Worm (Caenorhabditis elegans) whole organism, L1 larva: ENCODE data around the gene K10D11.5.
A peak's percentile ranks its signal among the peaks of the same experiment; 100 is the strongest.

ENCODE experiments used
- Y116A8C.19 ChIP-seq: sonication (generic microtip); optimal IDR thresholded peaks from 2 replicates; lab custom pipeline; 2016; ENCODE audit warnings: missing compliant biosample characterization, missing genetic modification characterization, borderline replicate concordance
- aha-1 ChIP-seq: fragments of 150-350 bp; optimal IDR thresholded peaks from 2 replicates; lab custom pipeline; 2014; ENCODE audit warnings: missing biosample characterization, missing genetic modification characterization
- aly-2 ChIP-seq: fragments of 150-350 bp; optimal IDR thresholded peaks from 2 replicates; lab custom pipeline; 2014; ENCODE audit warnings: missing biosample characterization, missing genetic modification characterization
- ceh-8 ChIP-seq: fragments of 200-800 bp; sonication (Bioruptor generic); optimal IDR thresholded peaks from 2 replicates; lab custom pipeline; 2018; ENCODE audit warnings: mild to moderate bottlenecking, missing genetic modification characterization, moderate library complexity, missing compliant biosample characterization
- ceh-82 ChIP-seq, 3 experiments: fragments of 150-350 bp in 1 of 3; sonication (generic microtip) in 2 of 3; optimal IDR thresholded peaks; 2 replicates each; lab custom pipeline; 2014 to 2017; ENCODE audit warnings: missing biosample characterization in 3 of 3, missing genetic modification characterization in 3 of 3
- ces-1 ChIP-seq: fragments of 150-350 bp; optimal IDR thresholded peaks from 2 replicates; lab custom pipeline; 2014; ENCODE audit warnings: missing biosample characterization, missing genetic modification reagents, missing genetic modification characterization
- dpl-1 ChIP-seq, 3 experiments: fragments of 150-350 bp in 2 of 3; sonication (generic microtip) in 1 of 3; optimal IDR thresholded peaks; 2 replicates each; lab custom pipeline; 2014 to 2017; ENCODE audit warnings: missing biosample characterization in 3 of 3, missing genetic modification characterization in 3 of 3, missing genetic modification reagents in 3 of 3
- dsc-1 ChIP-seq: sonication (generic microtip); optimal IDR thresholded peaks from 2 replicates; lab custom pipeline; 2016; ENCODE audit warnings: mild to moderate bottlenecking, missing genetic modification characterization, missing compliant biosample characterization
- efl-1 ChIP-seq, 4 experiments: fragments of 150-350 bp; optimal IDR thresholded peaks in 3 of 4; peaks in 1 of 4; 1 replicate in 1 of 4; 2 replicates in 3 of 4; lab custom pipeline; 2014; ENCODE audit warnings: missing biosample characterization in 2 of 4, missing genetic modification characterization in 2 of 4, missing genetic modification reagents in 2 of 4
- efl-3 ChIP-seq: fragments of 200-800 bp; sonication (Bioruptor generic); optimal IDR thresholded peaks from 2 replicates; lab custom pipeline; 2018; ENCODE audit warnings: mild to moderate bottlenecking, missing genetic modification characterization, missing compliant biosample characterization
- elt-3 ChIP-seq, 6 experiments: fragments of 150-350 bp in 1 of 6; sonication (generic microtip); optimal IDR thresholded peaks; 2 replicates each; lab custom pipeline; 2017 to 2018; ENCODE audit warnings: missing biosample characterization in 6 of 6, missing genetic modification characterization in 6 of 6, inconsistent platforms in 1 of 6
- ets-5 ChIP-seq: fragments of 200-800 bp; sonication (Bioruptor generic); IDR thresholded peaks from 2 replicates; pipeline ENCODE4 v1.3.6; 2022; ENCODE audit warnings: missing genetic modification characterization, missing compliant biosample characterization
- fkh-10 ChIP-seq: sonication (generic microtip); optimal IDR thresholded peaks from 2 replicates; lab custom pipeline; 2017; ENCODE audit warnings: missing biosample characterization, missing genetic modification reagents, missing genetic modification characterization
- fkh-8 ChIP-seq: sonication (generic microtip); optimal IDR thresholded peaks from 2 replicates; lab custom pipeline; 2016; ENCODE audit warnings: mild to moderate bottlenecking, missing genetic modification characterization, missing compliant biosample characterization
- grh-1 ChIP-seq: fragments of 200-800 bp; sonication (Bioruptor generic); IDR thresholded peaks from 2 replicates; pipeline ENCODE4 v1.3.6; 2022; ENCODE audit warnings: missing genetic modification reagents, missing genetic modification characterization, missing compliant biosample characterization
- irx-1 ChIP-seq: sonication (generic microtip); optimal IDR thresholded peaks from 2 replicates; lab custom pipeline; 2016; ENCODE audit warnings: missing genetic modification characterization, missing compliant biosample characterization
- lin-13 ChIP-seq: fragments of 150-350 bp; optimal IDR thresholded peaks from 2 replicates; lab custom pipeline; 2014; ENCODE audit warnings: missing biosample characterization, missing genetic modification reagents, missing genetic modification characterization
- lin-14 ChIP-seq: fragments of 200-800 bp; sonication (Bioruptor generic); optimal IDR thresholded peaks from 2 replicates; lab custom pipeline; 2018; ENCODE audit warnings: mild to moderate bottlenecking, missing genetic modification characterization, moderate library complexity, missing compliant biosample characterization
- lin-15B ChIP-seq: fragments of 150-350 bp; sonication (generic microtip); optimal IDR thresholded peaks from 3 replicates; lab custom pipeline; 2014; ENCODE audit warnings: missing biosample characterization, missing genetic modification characterization
- lin-35 ChIP-seq, 2 experiments: fragments of 150-350 bp; optimal IDR thresholded peaks; 2 replicates each; lab custom pipeline; 2014; ENCODE audit warnings: missing biosample characterization in 2 of 2, missing genetic modification characterization in 2 of 2, missing genetic modification reagents in 2 of 2
- lsy-2 ChIP-seq, 2 experiments: fragments of 150-350 bp; optimal IDR thresholded peaks; 2 replicates each; lab custom pipeline; 2014; ENCODE audit warnings: missing biosample characterization in 2 of 2, missing genetic modification characterization in 2 of 2
- mep-1 ChIP-seq: fragments of 150-350 bp; optimal IDR thresholded peaks from 2 replicates; lab custom pipeline; 2014; ENCODE audit warnings: missing biosample characterization, missing genetic modification characterization
- nhr-12 ChIP-seq: sonication (generic microtip); optimal IDR thresholded peaks from 2 replicates; lab custom pipeline; 2017; ENCODE audit warnings: missing biosample characterization, missing genetic modification characterization
- nhr-19 ChIP-seq: fragments of 200-800 bp; sonication (Bioruptor generic); conservative IDR thresholded peaks from 2 replicates; pipeline ENCODE4 v1.3.6; 2022; ENCODE audit warnings: missing genetic modification characterization, missing compliant biosample characterization
- nhr-28 ChIP-seq: fragments of 150-350 bp; optimal IDR thresholded peaks from 2 replicates; lab custom pipeline; 2014; ENCODE audit warnings: missing biosample characterization, missing genetic modification characterization
- nhr-47 ChIP-seq: sonication (generic microtip); optimal IDR thresholded peaks from 2 replicates; lab custom pipeline; 2016; ENCODE audit warnings: mild to moderate bottlenecking, missing genetic modification characterization, moderate library complexity, missing compliant biosample characterization
- nhr-71 ChIP-seq: sonication (generic microtip); optimal IDR thresholded peaks from 2 replicates; lab custom pipeline; 2016; ENCODE audit warnings: mild to moderate bottlenecking, missing genetic modification characterization, moderate library complexity, missing compliant biosample characterization
- nhr-76 ChIP-seq: sonication (generic microtip); optimal IDR thresholded peaks from 2 replicates; lab custom pipeline; 2017; ENCODE audit warnings: missing biosample characterization, missing genetic modification characterization
- nhr-77 ChIP-seq: fragments of 150-350 bp; optimal IDR thresholded peaks from 2 replicates; lab custom pipeline; 2014; ENCODE audit warnings: missing biosample characterization, missing genetic modification characterization
- nhr-85 ChIP-seq: sonication (generic microtip); peaks from one replicate; lab custom pipeline; 2016; ENCODE audit warnings: missing genetic modification characterization, inconsistent platforms, missing compliant biosample characterization
- pag-3 ChIP-seq: sonication (generic microtip); optimal IDR thresholded peaks from 2 replicates; lab custom pipeline; 2017; ENCODE audit warnings: missing genetic modification characterization, mild to moderate bottlenecking, missing compliant biosample characterization, antibody characterized with exemption, borderline replicate concordance; ENCODE audit not compliant: insufficient read depth
- pax-3 ChIP-seq: fragments of 200-800 bp; sonication (Bioruptor generic); optimal IDR thresholded peaks from 2 replicates; lab custom pipeline; 2018; ENCODE audit warnings: mild to moderate bottlenecking, missing genetic modification characterization, moderate library complexity, missing compliant biosample characterization
- rnt-1 ChIP-seq: sonication (generic microtip); optimal IDR thresholded peaks from 2 replicates; lab custom pipeline; 2016; ENCODE audit warnings: mild to moderate bottlenecking, missing genetic modification characterization, moderate library complexity, missing compliant biosample characterization
- snpc-4 ChIP-seq: fragments of 150-350 bp; optimal IDR thresholded peaks from 2 replicates; lab custom pipeline; 2014; ENCODE audit warnings: missing biosample characterization, missing genetic modification characterization
- snu-23 ChIP-seq: sonication (generic microtip); optimal IDR thresholded peaks from 2 replicates; lab custom pipeline; 2016; ENCODE audit warnings: missing genetic modification characterization, missing compliant biosample characterization
- sox-4 ChIP-seq: sonication (generic microtip); optimal IDR thresholded peaks from 2 replicates; lab custom pipeline; 2016; ENCODE audit warnings: missing genetic modification characterization, missing compliant biosample characterization
- swsn-7 ChIP-seq: sonication (generic microtip); optimal IDR thresholded peaks from 2 replicates; lab custom pipeline; 2016; ENCODE audit warnings: missing genetic modification characterization, missing compliant biosample characterization
- tbx-2 ChIP-seq: sonication (generic microtip); optimal IDR thresholded peaks from 2 replicates; lab custom pipeline; 2016; ENCODE audit warnings: missing genetic modification characterization, missing compliant biosample characterization
- unc-130 ChIP-seq: fragments of 150-350 bp; optimal IDR thresholded peaks from 2 replicates; lab custom pipeline; 2017; ENCODE audit warnings: missing biosample characterization, missing genetic modification characterization, inconsistent platforms
- unc-86 ChIP-seq: sonication (generic microtip); optimal IDR thresholded peaks from 2 replicates; lab custom pipeline; 2016; ENCODE audit warnings: missing genetic modification characterization, missing compliant biosample characterization
- vab-15 ChIP-seq: sonication (generic microtip); optimal IDR thresholded peaks from 2 replicates; lab custom pipeline; 2017; ENCODE audit warnings: missing genotype, mild to moderate bottlenecking, missing genetic modification characterization, missing compliant biosample characterization
- xbp-1 ChIP-seq: sonication (generic microtip); optimal IDR thresholded peaks from 2 replicates; lab custom pipeline; 2016; ENCODE audit warnings: missing genetic modification characterization, missing compliant biosample characterization
- ztf-4 ChIP-seq: fragments of 150-350 bp; optimal IDR thresholded peaks from 2 replicates; lab custom pipeline; 2014; ENCODE audit warnings: missing biosample characterization, missing genetic modification characterization

The K10D11.5 gene

DNA sequence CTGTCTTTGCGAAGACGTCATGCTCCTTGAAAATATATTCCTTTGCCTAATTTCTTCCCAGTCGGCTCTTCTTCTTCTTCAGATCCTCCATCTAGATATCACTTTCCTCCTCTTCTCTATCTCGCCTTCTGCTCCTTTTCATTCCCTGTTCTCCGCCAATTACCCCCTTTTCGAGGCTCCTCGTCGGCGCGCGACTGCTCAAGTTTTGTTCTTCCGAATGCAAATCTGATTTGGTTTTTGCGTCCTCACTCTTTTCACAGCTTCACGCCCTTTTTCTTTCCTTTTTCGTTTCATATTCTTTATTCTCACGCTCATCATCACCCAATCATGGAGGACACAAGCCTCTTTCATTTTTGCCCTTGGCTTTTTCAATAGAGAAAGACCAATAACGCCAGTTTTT is 25.2 kb upstream of the K10D11.5 start:
- peak; percentile 74 for TF ChIP-seq lin-14 (GFP tag; lab: Kevin White, UChicago)
- peak; percentile 5 for TF ChIP-seq ces-1 (GFP tag; lab: Kevin White, UChicago)
- TF ChIP-seq rnt-1 (tag; lab: Kevin White, UChicago) = no peak
- TF ChIP-seq fkh-10 = peak; percentile 83
- no peak for TF ChIP-seq efl-1 (optimal IDR thresholded peaks at IDR 0.05; lab: Kevin White, UChicago)
- TF ChIP-seq efl-1 (GFP tag; optimal IDR thresholded peaks at IDR 0.05 in 1 of 2; lab: Kevin White, UChicago) = peak in 1 of 2 experiments; percentile 85

DNA sequence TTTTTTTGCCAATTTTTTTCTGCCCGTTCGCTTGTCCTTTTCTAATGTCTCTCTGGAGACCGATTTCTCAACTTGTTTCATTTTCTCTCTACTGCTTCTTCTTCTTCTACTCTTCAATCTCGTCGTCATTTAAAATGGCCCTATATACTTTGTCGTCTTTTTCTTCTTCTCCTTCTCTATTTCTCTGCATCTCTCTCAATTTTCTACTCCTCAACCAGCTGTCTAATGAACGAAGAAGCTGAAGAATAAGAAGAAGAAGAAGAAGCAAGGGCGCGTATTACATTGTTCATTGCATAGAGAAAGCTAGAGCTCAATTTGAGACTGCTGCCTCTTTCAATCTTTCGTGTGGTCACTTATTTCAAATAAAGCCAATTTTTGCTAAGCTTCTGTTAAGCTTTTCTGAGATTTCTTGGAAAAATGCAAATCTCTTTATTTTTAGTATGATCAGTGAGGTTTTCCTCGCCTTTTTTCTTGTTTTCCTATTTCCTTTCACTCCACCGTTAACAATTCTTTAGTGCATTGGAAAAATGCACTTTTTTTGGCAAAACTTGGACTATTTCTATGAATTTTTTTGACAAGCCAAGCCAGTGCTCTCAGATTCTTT is 24.3 kb upstream of the K10D11.5 start:
- TF ChIP-seq nhr-47 (tag; lab: Kevin White, UChicago) (peak; percentile 43), fkh-10 (peak; percentile 11), mep-1 (tag; lab: Kevin White, UChicago) (peak; percentile 27), xbp-1 (tag; lab: Kevin White, UChicago) (no peak), nhr-12 (tag; lab: Kevin White, UChicago) (no peak), nhr-76 (no peak), pax-3 (tag; lab: Kevin White, UChicago) (peak; percentile 28), tbx-2 (no peak), dsc-1 (peak; percentile 89), unc-130 (no peak), nhr-77 (tag; lab: Kevin White, UChicago) (no peak), sox-4 (tag; lab: Kevin White, UChicago) (no peak), lsy-2 (tag; optimal IDR thresholded peaks at IDR 0.05; lab: Kevin White, UChicago) (peak in 1 of 2 experiments; percentile 35), swsn-7 (tag; lab: Kevin White, UChicago) (peak; percentile 15), ceh-82 (tag; optimal IDR thresholded peaks at IDR 0.05; lab: Kevin White, UChicago) (peak in 1 of 3 experiments; percentile 11), rnt-1 (tag; lab: Kevin White, UChicago) (peak; percentile 30), nhr-19 (no peak), ztf-4 (tag; lab: Kevin White, UChicago) (no peak), snu-23 (GFP tag; lab: Kevin White, UChicago) (peak; percentile 31), efl-1 (optimal IDR thresholded peaks at IDR 0.05; lab: Kevin White, UChicago) (peak; percentile 24 to 29), efl-1 (GFP tag; optimal IDR thresholded peaks at IDR 0.05 in 1 of 2; lab: Kevin White, UChicago) (no peak), ceh-8 (GFP tag; lab: Kevin White, UChicago) (no peak), efl-3 (GFP tag; lab: Kevin White, UChicago) (no peak), lin-14 (GFP tag; lab: Kevin White, UChicago) (peak; percentile 87), fkh-8 (tag; lab: Kevin White, UChicago) (peak; percentile 53), nhr-71 (tag; lab: Kevin White, UChicago) (peak; percentile 37), nhr-28 (tag; lab: Kevin White, UChicago) (no peak), snpc-4 (tag; lab: Kevin White, UChicago) (no peak)

DNA sequence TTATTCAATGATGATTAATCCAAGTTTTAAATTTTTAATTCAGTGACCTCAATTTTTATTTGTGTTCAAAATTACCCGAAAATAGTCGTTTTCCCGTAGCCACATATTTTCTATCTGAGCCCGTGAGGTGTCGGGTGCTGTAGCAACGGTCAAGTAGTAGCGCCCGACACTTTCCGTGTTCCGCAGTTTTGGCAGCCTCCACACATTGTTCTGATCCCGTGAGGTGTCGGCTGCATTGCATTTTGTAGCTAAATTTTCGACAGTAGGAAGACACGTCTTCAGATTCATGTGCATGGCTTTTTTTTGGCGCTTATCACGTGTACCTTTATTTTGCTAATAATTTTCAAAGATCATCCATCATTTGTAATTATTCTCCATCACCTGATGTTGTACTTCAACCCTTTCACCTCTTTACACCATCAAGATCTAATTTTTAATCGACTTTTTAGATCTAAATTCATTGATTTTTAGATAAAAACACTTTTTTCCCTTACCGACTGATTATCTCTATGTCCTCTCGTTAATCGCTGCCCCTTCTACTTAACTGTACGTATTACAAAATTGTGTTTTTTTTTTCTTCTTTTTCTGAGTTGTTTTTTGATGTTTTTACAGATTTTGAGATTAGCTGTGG is 22.2 kb upstream of the K10D11.5 start:
- TF ChIP-seq lin-14 (GFP tag; lab: Kevin White, UChicago) (peak; percentile 20), nhr-85 (tag; lab: Kevin White, UChicago) (peak; percentile 87), snpc-4 (tag; lab: Kevin White, UChicago) (peak; percentile 82), ets-5 (GFP tag; lab: Robert Waterston, UW) (no peak)
- TF ChIP-seq, all 84 proteins: peak for 3

DNA sequence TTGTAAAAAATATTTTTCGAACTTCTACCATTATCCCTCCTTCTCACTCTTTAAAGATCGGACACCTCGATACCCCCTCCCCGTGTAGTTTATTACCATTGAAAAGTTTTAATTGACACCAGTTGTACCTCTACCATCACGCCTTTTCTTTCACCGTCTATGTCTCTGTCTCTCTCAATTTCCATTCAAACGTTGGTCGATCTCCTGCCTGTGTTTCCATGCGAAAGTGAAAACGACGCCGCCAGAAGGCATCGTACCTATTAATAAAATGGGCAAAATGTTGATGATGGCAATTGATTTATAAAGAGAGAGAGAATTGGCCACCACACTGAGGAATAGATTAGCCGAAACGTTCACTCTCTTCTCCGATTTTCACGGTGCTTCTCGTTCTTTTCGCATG is 21.6 kb upstream of the K10D11.5 start:
- TF ChIP-seq aha-1 (tag; lab: Kevin White, UChicago) = no peak
- TF ChIP-seq grh-1 (GFP tag; lab: Robert Waterston, UW) = no peak
- peak; percentile 5 for TF ChIP-seq nhr-71 (tag; lab: Kevin White, UChicago)
- TF ChIP-seq nhr-85 (tag; lab: Kevin White, UChicago) = peak; percentile 75
- peak; percentile 22 for TF ChIP-seq mep-1 (tag; lab: Kevin White, UChicago)
- no peak for TF ChIP-seq tbx-2
- TF ChIP-seq aly-2 = no peak
- TF ChIP-seq vab-15 = no peak
- TF ChIP-seq lin-35 (GFP tag; optimal IDR thresholded peaks at IDR 0.05; lab: Kevin White, UChicago) = peak in 1 of 2 experiments; percentile 14
- no peak for TF ChIP-seq pag-3 (tag; lab: Kevin White, UChicago)
- TF ChIP-seq dpl-1 (GFP tag; optimal IDR thresholded peaks at IDR 0.05; lab: Kevin White, UChicago) = no peak
- peak in 1 of 6 experiments; percentile 65 for TF ChIP-seq elt-3 (tag; optimal IDR thresholded peaks at IDR 0.05; lab: Kevin White, UChicago)
- TF ChIP-seq unc-86 = no peak
- TF ChIP-seq sox-4 (tag; lab: Kevin White, UChicago) = no peak
- TF ChIP-seq irx-1 (tag; lab: Kevin White, UChicago) = no peak
- no peak for TF ChIP-seq lin-15B (tag; lab: Kevin White, UChicago)
- TF ChIP-seq nhr-28 (tag; lab: Kevin White, UChicago) = no peak
- TF ChIP-seq lin-14 (GFP tag; lab: Kevin White, UChicago) = peak; percentile 67
- TF ChIP-seq lin-13 (GFP tag; lab: Kevin White, UChicago) = no peak
- TF ChIP-seq Y116A8C.19 (tag; lab: Kevin White, UChicago) = no peak
